Worm (Caenorhabditis elegans) whole organism, L4 larva: ENCODE results near the gene ZK686.2.
A peak's percentile ranks its signal among the peaks of the same experiment; 100 is the strongest.

Experiments
- T20F7.1 ChIP-seq: fragments of 200-800 bp; sonication (Bioruptor generic); optimal IDR thresholded peaks from 2 replicates; lab custom pipeline; 2018; ENCODE audit warnings: mild to moderate bottlenecking, missing genetic modification characterization, missing compliant biosample characterization
- Y105C5A.15 ChIP-seq: fragments of 200-800 bp; sonication (Bioruptor generic); IDR thresholded peaks from 2 replicates; pipeline ENCODE4 v1.3.6; 2022; ENCODE audit warnings: missing genetic modification characterization, missing compliant biosample characterization
- ceh-20 ChIP-seq: fragments of 200-800 bp; sonication (Bioruptor generic); IDR thresholded peaks from 2 replicates; pipeline ENCODE4 v1.3.6; 2022; ENCODE audit warnings: missing genetic modification reagents, missing genetic modification characterization, missing compliant biosample characterization
- ceh-28 ChIP-seq: fragments of 150-350 bp; optimal IDR thresholded peaks from 2 replicates; lab custom pipeline; 2014; ENCODE audit warnings: missing biosample characterization, missing genetic modification reagents, missing genetic modification characterization
- ceh-32 ChIP-seq: sonication (generic microtip); optimal IDR thresholded peaks from 2 replicates; lab custom pipeline; 2016; ENCODE audit warnings: mild to moderate bottlenecking, missing genetic modification characterization, missing compliant biosample characterization; ENCODE audit not compliant: poor library complexity
- ceh-62 ChIP-seq: sonication (generic microtip); optimal IDR thresholded peaks from 2 replicates; lab custom pipeline; 2017; ENCODE audit warnings: missing biosample characterization, missing genetic modification characterization
- daf-16 ChIP-seq, 3 experiments: sonication (generic microtip); optimal IDR thresholded peaks; 2 replicates each; lab custom pipeline; 2016 to 2017; ENCODE audit warnings: missing genetic modification characterization in 3 of 3, missing genetic modification reagents in 3 of 3, mild to moderate bottlenecking in 2 of 3, missing compliant biosample characterization in 2 of 3, missing biosample characterization in 1 of 3, moderate library complexity in 1 of 3
- dmd-6 ChIP-seq: fragments of 200-800 bp; sonication (Bioruptor generic); IDR thresholded peaks from 2 replicates; pipeline ENCODE4 v1.3.6; 2022; ENCODE audit warnings: missing genetic modification reagents, missing genetic modification characterization, missing compliant biosample characterization
- dmd-8 ChIP-seq: fragments of 200-800 bp; sonication (Bioruptor generic); IDR thresholded peaks from 2 replicates; pipeline ENCODE4 v1.3.6; 2022; ENCODE audit warnings: missing genetic modification characterization, missing compliant biosample characterization
- dmd-9 ChIP-seq: fragments of 200-800 bp; sonication (Bioruptor generic); IDR thresholded peaks from 2 replicates; pipeline ENCODE4 v1.3.6; 2022; ENCODE audit warnings: missing genetic modification reagents, missing genetic modification characterization, missing compliant biosample characterization
- duxl-1 ChIP-seq: sonication (generic microtip); optimal IDR thresholded peaks from 2 replicates; lab custom pipeline; 2016; ENCODE audit warnings: mild to moderate bottlenecking, missing genetic modification characterization, moderate library complexity, missing compliant biosample characterization; ENCODE audit not compliant: poor library complexity
- egl-43 ChIP-seq: fragments of 200-800 bp; sonication (Bioruptor generic); IDR thresholded peaks from 2 replicates; pipeline ENCODE4 v1.3.6; 2022; ENCODE audit warnings: missing genetic modification reagents, missing genetic modification characterization, missing compliant biosample characterization
- hlh-30 ChIP-seq: sonication (generic microtip); optimal IDR thresholded peaks from 2 replicates; lab custom pipeline; 2017; ENCODE audit warnings: antibody characterized with exemption, mild to moderate bottlenecking, missing genetic modification characterization, missing compliant biosample characterization; ENCODE audit not compliant: insufficient read depth
- hmg-1.1 ChIP-seq: fragments of 200-800 bp; sonication (Bioruptor generic); IDR thresholded peaks from 2 replicates; pipeline ENCODE4 v1.3.6; 2022; ENCODE audit warnings: missing genetic modification reagents, missing genetic modification characterization, missing compliant biosample characterization
- lin-1 ChIP-seq: fragments of 200-800 bp; sonication (Bioruptor generic); IDR thresholded peaks from 2 replicates; pipeline ENCODE4 v1.3.6; 2022; ENCODE audit warnings: missing genetic modification reagents, missing genetic modification characterization, missing compliant biosample characterization
- lin-29 ChIP-seq: fragments of 200-800 bp; sonication (Bioruptor generic); IDR thresholded peaks from 2 replicates; pipeline ENCODE4 v1.3.6; 2022; ENCODE audit warnings: missing genetic modification reagents, missing genetic modification characterization, missing compliant biosample characterization
- lir-3 ChIP-seq: sonication (generic microtip); optimal IDR thresholded peaks from 2 replicates; lab custom pipeline; 2016; ENCODE audit warnings: mild to moderate bottlenecking, missing genetic modification characterization, missing compliant biosample characterization
- lsy-2 ChIP-seq, 2 experiments: fragments of 150-350 bp in 1 of 2; sonication (generic microtip) in 1 of 2; optimal IDR thresholded peaks; 2 replicates each; lab custom pipeline; 2014 to 2017; ENCODE audit warnings: missing biosample characterization in 2 of 2, missing genetic modification characterization in 2 of 2
- mdl-1 ChIP-seq, 2 experiments: fragments of 150-350 bp in 1 of 2; sonication (generic microtip) in 1 of 2; optimal IDR thresholded peaks; 2 replicates each; lab custom pipeline; 2014 to 2017; ENCODE audit warnings: missing biosample characterization in 2 of 2, missing genetic modification characterization in 2 of 2
- nhr-237 ChIP-seq: sonication (generic microtip); optimal IDR thresholded peaks from 2 replicates; lab custom pipeline; 2017; ENCODE audit warnings: missing biosample characterization, missing genetic modification characterization
- nhr-6 ChIP-seq: fragments of 150-350 bp; optimal IDR thresholded peaks from 2 replicates; lab custom pipeline; 2014; ENCODE audit warnings: missing biosample characterization, missing genetic modification characterization
- nhr-76 ChIP-seq: fragments of 150-350 bp; optimal IDR thresholded peaks from 2 replicates; lab custom pipeline; 2014; ENCODE audit warnings: missing biosample characterization, missing genetic modification characterization
- nhr-77 ChIP-seq: fragments of 150-350 bp; optimal IDR thresholded peaks from 2 replicates; lab custom pipeline; 2014; ENCODE audit warnings: missing biosample characterization, missing genetic modification characterization
- php-3 ChIP-seq: fragments of 200-800 bp; sonication (Bioruptor generic); IDR thresholded peaks from 2 replicates; pipeline ENCODE4 v1.3.6; 2022; ENCODE audit warnings: missing genetic modification reagents, missing genetic modification characterization, missing compliant biosample characterization
- pqm-1 ChIP-seq: sonication (generic microtip); optimal IDR thresholded peaks from 2 replicates; lab custom pipeline; 2017; ENCODE audit warnings: missing biosample characterization, missing genetic modification characterization
- saeg-2 ChIP-seq: fragments of 200-800 bp; sonication (Bioruptor generic); IDR thresholded peaks from 2 replicates; pipeline ENCODE4 v1.3.6; 2022; ENCODE audit warnings: missing genetic modification reagents, missing genetic modification characterization, missing compliant biosample characterization
- sdz-12 ChIP-seq: fragments of 200-800 bp; sonication (Bioruptor generic); optimal IDR thresholded peaks from 2 replicates; lab custom pipeline; 2018; ENCODE audit warnings: mild to moderate bottlenecking, missing genetic modification characterization, missing compliant biosample characterization
- skn-1 ChIP-seq: fragments of 150-350 bp; optimal IDR thresholded peaks from 2 replicates; lab custom pipeline; 2014; ENCODE audit warnings: missing biosample characterization, missing genetic modification characterization
- snpc-1.2 ChIP-seq: fragments of 200-800 bp; sonication (Bioruptor generic); IDR thresholded peaks from 2 replicates; pipeline ENCODE4 v1.3.6; 2022; ENCODE audit warnings: missing genetic modification reagents, missing genetic modification characterization, missing compliant biosample characterization
- spr-3 ChIP-seq: fragments of 200-800 bp; sonication (Bioruptor generic); optimal IDR thresholded peaks from 2 replicates; lab custom pipeline; 2018; ENCODE audit warnings: mild to moderate bottlenecking, missing genetic modification characterization, missing compliant biosample characterization
- tag-97 ChIP-seq: fragments of 200-800 bp; sonication (Bioruptor generic); IDR thresholded peaks from 2 replicates; pipeline ENCODE4 v1.3.6; 2022; ENCODE audit warnings: missing genetic modification characterization, missing compliant biosample characterization
- tra-1 ChIP-seq: fragments of 200-800 bp; sonication (Bioruptor generic); IDR thresholded peaks from 2 replicates; pipeline ENCODE4 v1.3.6; 2022; ENCODE audit warnings: missing genetic modification reagents, missing genetic modification characterization, missing compliant biosample characterization
- ztf-11 ChIP-seq: fragments of 150-350 bp; optimal IDR thresholded peaks from 2 replicates; lab custom pipeline; 2014; ENCODE audit warnings: missing biosample characterization, missing genetic modification characterization

ZK686.2 gene

DNA sequence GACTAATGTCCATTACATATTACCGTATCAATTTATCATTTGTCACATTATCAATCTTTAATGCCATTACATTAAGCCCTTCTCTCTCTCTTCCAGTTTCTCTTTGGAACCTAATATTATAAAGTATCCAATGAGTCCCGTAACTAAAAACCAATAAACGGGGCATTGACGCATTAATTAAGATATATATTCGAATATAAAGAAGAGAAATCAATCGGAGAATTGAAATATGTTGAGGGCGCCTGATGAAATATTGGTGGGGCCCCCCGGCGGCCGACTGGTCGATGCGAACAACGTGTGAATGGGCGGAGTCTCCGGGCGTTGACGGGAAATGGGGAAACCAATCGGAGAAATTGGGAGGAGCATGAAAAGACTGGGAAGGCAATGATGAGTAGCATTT lies 18.3 kb upstream of the ZK686.2 start:
- TF ChIP-seq T20F7.1 (GFP tag; lab: Kevin White, UChicago) = no peak
- no peak for TF ChIP-seq ceh-62
- TF ChIP-seq dmd-8 (GFP tag; lab: Robert Waterston, UW) = no peak
- 0 out of 2 replicates have a peak, but pooled peaks have one; percentile 21 for TF ChIP-seq ceh-20 (GFP tag; lab: Robert Waterston, UW)
- no peak for TF ChIP-seq sdz-12 (GFP tag; lab: Kevin White, UChicago)
- no peak for TF ChIP-seq egl-43 (GFP tag; lab: Robert Waterston, UW)
- no peak for TF ChIP-seq lin-1 (GFP tag; lab: Robert Waterston, UW)
- TF ChIP-seq tra-1 (GFP tag; lab: Robert Waterston, UW) = 0 out of 2 replicates have a peak, but pooled peaks have one; percentile 23
- TF ChIP-seq ceh-28 (tag; lab: Kevin White, UChicago) = no peak
- TF ChIP-seq duxl-1 = peak; percentile 7
- TF ChIP-seq dmd-6 (GFP tag; lab: Robert Waterston, UW) = no peak
- no peak for TF ChIP-seq nhr-77
- no peak for TF ChIP-seq nhr-76 (tag; lab: Kevin White, UChicago)
- peak in 1 of 2 experiments; percentile 43 for TF ChIP-seq lsy-2 (tag; optimal IDR thresholded peaks at IDR 0.05; lab: Kevin White, UChicago)
- TF ChIP-seq saeg-2 = no peak
- no peak for TF ChIP-seq hlh-30 (tag; lab: Kevin White, UChicago)
- no peak for TF ChIP-seq nhr-237 (tag; lab: Kevin White, UChicago)
- no peak for TF ChIP-seq php-3 (GFP tag; lab: Robert Waterston, UW)
- no peak for TF ChIP-seq daf-16 (GFP tag; optimal IDR thresholded peaks at IDR 0.05; lab: Kevin White, UChicago)
- TF ChIP-seq daf-16 (tag; optimal IDR thresholded peaks at IDR 0.05; lab: Kevin White, UChicago) = no peak
- no peak for TF ChIP-seq skn-1
- no peak for TF ChIP-seq nhr-6
- TF ChIP-seq ztf-11 = no peak
- TF ChIP-seq ceh-32 (tag; lab: Kevin White, UChicago) = no peak

ce11 chrIII:7783354-7783753 lies 17.5 kb upstream of the ZK686.2 start, which contains the start of gene mab-5:
mab-5 (minus strand) TSS chrIII:7783454.
- no peak for TF ChIP-seq ceh-28 (tag; lab: Kevin White, UChicago)
- TF ChIP-seq Y105C5A.15 (GFP tag; lab: Robert Waterston, UW) = no peak
- TF ChIP-seq mdl-1 (tag; optimal IDR thresholded peaks at IDR 0.05; lab: Kevin White, UChicago) = no peak
- TF ChIP-seq nhr-237 (tag; lab: Kevin White, UChicago) = no peak
- TF ChIP-seq spr-3 = no peak
- TF ChIP-seq egl-43 (GFP tag; lab: Robert Waterston, UW) = no peak
- TF ChIP-seq lin-29 (GFP tag; lab: Robert Waterston, UW) = no peak
- TF ChIP-seq dmd-9 = no peak
- no peak for TF ChIP-seq tag-97 (GFP tag; lab: Robert Waterston, UW)

DNA sequence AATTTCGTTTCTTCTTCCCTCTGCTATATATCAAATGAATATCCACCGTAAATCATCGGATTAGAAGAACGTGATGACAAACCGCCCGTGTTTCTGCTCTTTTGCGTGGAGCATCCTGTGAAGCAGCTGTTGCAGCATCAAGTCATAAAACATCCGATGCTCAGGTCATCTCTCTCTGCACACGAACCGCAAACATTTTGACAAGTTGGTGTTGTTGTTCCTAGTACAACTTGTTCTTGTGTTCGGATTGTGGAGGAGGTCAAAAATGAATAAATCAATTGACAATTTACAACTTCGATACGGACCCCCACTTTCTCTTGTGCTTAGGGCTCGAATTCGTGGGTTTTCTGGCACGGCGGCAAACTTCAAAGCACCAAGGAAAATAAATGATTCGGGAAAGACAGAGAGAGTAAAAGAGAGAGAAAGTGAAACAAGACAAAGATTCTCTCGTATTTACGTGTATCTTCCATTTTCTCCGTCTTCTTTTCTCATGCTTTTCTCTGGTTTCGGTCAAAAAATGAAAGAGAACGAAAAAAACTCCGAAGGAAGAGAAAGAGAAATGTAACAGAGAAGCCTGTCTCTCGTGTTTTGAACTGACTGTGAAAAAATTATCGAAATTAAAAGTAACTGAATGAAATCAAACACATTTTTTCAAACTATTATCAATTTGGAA lies 14.8 kb upstream of the ZK686.2 start:
- peak in 1 of 2 experiments; percentile 14 for TF ChIP-seq lsy-2 (tag; optimal IDR thresholded peaks at IDR 0.05; lab: Kevin White, UChicago)
- TF ChIP-seq ceh-20 (GFP tag; lab: Robert Waterston, UW) = 0 out of 2 replicates have a peak, but pooled peaks have one; percentile 24
- no peak for TF ChIP-seq mdl-1 (tag; optimal IDR thresholded peaks at IDR 0.05; lab: Kevin White, UChicago)

DNA sequence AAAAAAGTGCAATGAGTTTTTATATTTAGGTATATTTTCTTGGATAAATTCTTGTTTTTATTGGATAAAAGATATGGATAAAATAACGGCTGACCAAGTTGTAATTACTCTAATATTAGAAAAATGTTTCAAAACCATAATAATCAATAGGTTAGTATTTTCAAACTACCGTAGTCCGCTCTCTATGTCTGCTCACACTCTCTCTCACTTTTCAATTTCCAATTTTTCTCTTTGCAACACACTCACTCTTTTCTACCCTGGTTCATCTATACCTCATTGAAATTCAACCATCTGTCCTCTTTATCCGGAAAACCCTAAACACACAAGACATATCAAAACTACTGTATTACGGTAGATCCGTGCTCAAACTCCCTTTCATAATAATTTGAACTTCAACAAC lies 13.5 kb upstream of the ZK686.2 start:
- no peak for TF ChIP-seq dmd-9
- no peak for TF ChIP-seq pqm-1 (tag; lab: Kevin White, UChicago)
- no peak for TF ChIP-seq snpc-1.2 (GFP tag; lab: Robert Waterston, UW)
- no peak for TF ChIP-seq lir-3 (tag; lab: Kevin White, UChicago)

ce11 chrIII:7778530-7778929 lies 12.7 kb upstream of the ZK686.2 start:
- TF ChIP-seq daf-16 (GFP tag; optimal IDR thresholded peaks at IDR 0.05; lab: Kevin White, UChicago) = peak in 1 of 2 experiments; percentile 23
- TF ChIP-seq daf-16 (tag; optimal IDR thresholded peaks at IDR 0.05; lab: Kevin White, UChicago) = no peak
- no peak for TF ChIP-seq hmg-1.1 (GFP tag; lab: Robert Waterston, UW)
- peak in 1 of 2 experiments; percentile 74 for TF ChIP-seq lsy-2 (tag; optimal IDR thresholded peaks at IDR 0.05; lab: Kevin White, UChicago)
